Worm (Caenorhabditis elegans): ENCODE measurements around the gene F54D1.1.

ce11 chrIV:11261535-11261934 is at the start of gene F54D1.1:
- no peak for TF ChIP-seq aptf-3 (GFP tag; IDR thresholded peaks at IDR 0.05)
- no peak for TF ChIP-seq snpc-3.4 (tag; optimal IDR thresholded peaks at IDR 0.05)
- no peak for TF ChIP-seq snpc-4 (GFP tag; optimal IDR thresholded peaks at IDR 0.05)
- no peak for TF ChIP-seq snpc-4 (tag; optimal IDR thresholded peaks at IDR 0.05)
- no peak for TF ChIP-seq ztf-28 (GFP tag; IDR thresholded peaks at IDR 0.05)
- TF ChIP-seq bed-2 (GFP tag; IDR thresholded peaks at IDR 0.05), result no peak
- TF ChIP-seq ama-1 (optimal IDR thresholded peaks at IDR 0.05), result no peak
- no peak for TF ChIP-seq ama-1 (GFP tag; optimal IDR thresholded peaks at IDR 0.05)
- TF ChIP-seq T26A5.8 (tag; optimal IDR thresholded peaks at IDR 0.05), result no peak
- TF ChIP-seq K11D2.4 (GFP tag; IDR thresholded peaks at IDR 0.05), result no peak
- no peak for TF ChIP-seq bed-1 (GFP tag; IDR thresholded peaks at IDR 0.05)
- TF ChIP-seq dpl-1 (GFP tag; optimal IDR thresholded peaks at IDR 0.05), result no peak
- TF ChIP-seq F22D6.2 (tag; optimal IDR thresholded peaks at IDR 0.05), result no peak
- TF ChIP-seq F33H1.4 (GFP tag; IDR thresholded peaks at IDR 0.05), result no peak
- no peak for TF ChIP-seq tlf-1 (GFP tag; optimal IDR thresholded peaks at IDR 0.05)
- no peak for TF ChIP-seq cebp-1 (GFP tag; IDR thresholded peaks at IDR 0.05)
- TF ChIP-seq cebp-1 (tag; optimal IDR thresholded peaks at IDR 0.05), result no peak
